Fruit fly (Drosophila melanogaster): Measurements from ENCODE around the gene Tpl94D.

Gene Tpl94D

DNA sequence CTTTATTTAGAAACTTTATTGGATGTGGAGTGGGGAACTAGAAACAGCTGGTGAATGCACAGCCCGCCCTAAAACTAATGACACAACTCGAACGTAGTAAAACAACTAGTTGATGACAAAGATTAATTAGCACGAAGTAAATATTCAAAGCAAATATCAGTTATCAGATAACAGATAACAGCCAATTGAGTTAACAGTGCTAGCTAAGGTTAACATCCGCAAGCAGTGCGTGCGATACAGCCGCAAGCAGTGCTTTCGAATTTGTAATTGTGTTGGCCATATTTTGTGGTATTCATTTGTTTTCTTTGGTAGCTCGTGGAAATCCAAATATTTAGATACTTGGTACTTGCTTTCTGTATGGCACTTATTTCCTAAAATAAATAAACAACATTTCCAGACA, 47.4 kb downstream of the Tpl94D start (continued):
- TF ChIP-seq pros (GFP tag; optimal IDR thresholded peaks at IDR 0.05) (no peak), en (GFP tag; optimal IDR thresholded peaks at IDR 0.05) (no peak), CG11696 (GFP tag; IDR thresholded peaks at IDR 0.05) (0 out of 2 replicates have a peak, but pooled peaks have one; percentile 32), unpg (GFP tag; optimal IDR thresholded peaks at IDR 0.05) (peak; percentile 29), mld (GFP tag; IDR thresholded peaks at IDR 0.05; ENCODE audit: partially characterized antibody) (no peak), schlank (tag; optimal IDR thresholded peaks at IDR 0.05) (peak; percentile 30), CG30020 (tag; optimal IDR thresholded peaks at IDR 0.05) (no peak), sug (tag; optimal IDR thresholded peaks at IDR 0.05) (no peak), peb (GFP tag; IDR thresholded peaks at IDR 0.05) (no peak), slou (GFP tag; optimal IDR thresholded peaks at IDR 0.05) (no peak), CG30403 (GFP tag; optimal IDR thresholded peaks at IDR 0.05) (no peak), abd-A (tag; optimal IDR thresholded peaks at IDR 0.05) (no peak), wek (GFP tag; optimal IDR thresholded peaks at IDR 0.05) (peak; percentile 45), CG11560 (tag; IDR thresholded peaks at IDR 0.05) (no peak), CG17568 (GFP tag; optimal IDR thresholded peaks at IDR 0.05) (no peak), CG31365 (tag; optimal IDR thresholded peaks at IDR 0.05) (peak; percentile 84), twi (tag; optimal IDR thresholded peaks at IDR 0.05) (no peak), CG13894 (tag; optimal IDR thresholded peaks at IDR 0.05) (no peak), Sin3A (optimal IDR thresholded peaks at IDR 0.05) (no peak), CrebB (tag; optimal IDR thresholded peaks at IDR 0.05) (peak; percentile 1), Eip74EF (GFP tag; optimal IDR thresholded peaks at IDR 0.05) (peak in 1 of 2 experiments; percentile 52), Hr39 (optimal IDR thresholded peaks at IDR 0.05) (no peak), Drgx (GFP tag; IDR thresholded peaks at IDR 0.05) (no peak), CG9609 (GFP tag; optimal IDR thresholded peaks at IDR 0.05) (no peak), Bteb2 (GFP tag; optimal IDR thresholded peaks at IDR 0.05) (no peak), tup (GFP tag; optimal IDR thresholded peaks at IDR 0.05) (no peak), ci (GFP tag; IDR thresholded peaks at IDR 0.05) (peak; percentile 25; the same call in 1 of the 3 replicates), ash1 (GFP tag; optimal IDR thresholded peaks at IDR 0.05) (no peak), CG6654 (GFP tag; optimal IDR thresholded peaks at IDR 0.05) (no peak), Med (GFP tag) (peak; percentile 72), lola (GFP tag; optimal IDR thresholded peaks at IDR 0.05) (no peak), CG3847 (GFP tag; IDR thresholded peaks at IDR 0.05) (0 out of 2 replicates have a peak, but pooled peaks have one; percentile 7), her (GFP tag; optimal IDR thresholded peaks at IDR 0.05) (no peak), B-H2 (GFP tag; optimal IDR thresholded peaks at IDR 0.05) (no peak), emc (GFP tag; optimal IDR thresholded peaks at IDR 0.05) (no peak), Neu2 (GFP tag; optimal IDR thresholded peaks at IDR 0.05; ENCODE audit: borderline replicate concordance) (no peak), Rfx (GFP tag; IDR thresholded peaks at IDR 0.05) (peak; percentile 43; the same call in 1 of the 2 replicates), MBD-R2 (GFP tag; IDR thresholded peaks at IDR 0.05) (peak; percentile 26; the same call in 1 of the 2 replicates), CG15269 (tag; optimal IDR thresholded peaks at IDR 0.05) (peak; percentile 32)

Data from whole organism, embryonic.